Worm (Caenorhabditis elegans): ENCODE measurements around the gene Y69A2AR.50.

The Y69A2AR.50 gene

DNA sequence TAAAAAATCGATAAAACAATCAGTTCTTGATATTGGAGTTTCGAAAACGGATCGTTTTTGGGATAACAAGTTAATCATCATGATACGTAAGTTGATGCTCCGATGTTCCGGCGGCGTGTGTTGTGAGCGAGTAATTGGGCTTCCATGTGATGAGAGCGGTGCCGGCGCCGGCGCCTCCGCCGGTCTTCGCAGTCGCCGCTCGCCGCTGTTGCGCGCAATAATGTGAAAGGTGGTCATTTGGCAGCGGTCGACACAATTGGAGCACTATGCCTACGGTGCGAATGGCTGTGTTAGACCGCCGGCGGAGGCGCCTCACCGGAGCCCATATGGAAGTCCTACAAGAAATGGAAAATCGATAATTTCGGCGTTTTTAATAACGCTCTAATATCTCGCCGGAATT, 10.3 kb upstream of the Y69A2AR.50 start:
- TF ChIP-seq ceh-13 (GFP tag; optimal IDR thresholded peaks at IDR 0.05) = no peak

DNA sequence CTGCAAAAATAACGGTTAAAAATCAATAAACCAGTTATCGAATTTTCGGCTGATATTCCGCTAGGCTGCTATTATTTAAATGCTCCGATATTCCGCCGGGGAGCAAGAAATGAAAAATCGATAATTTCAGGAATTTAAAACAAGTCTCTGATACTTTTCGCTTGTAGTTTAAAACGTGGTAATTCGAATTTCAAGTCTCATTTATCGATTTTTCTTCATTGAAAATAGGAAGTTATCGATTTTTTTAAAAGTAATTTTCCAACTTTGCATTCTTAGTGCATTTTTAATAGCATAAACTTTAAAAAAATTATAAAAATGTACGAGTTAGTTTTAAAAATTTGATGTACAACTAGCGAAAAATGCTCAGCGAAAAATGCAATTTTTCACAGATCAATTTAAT, 9.9 kb upstream of the Y69A2AR.50 start:
- TF ChIP-seq tbx-37 (GFP tag; conservative IDR thresholded peaks at IDR 0.05) (no peak), ama-1 (optimal IDR thresholded peaks at IDR 0.05) (no peak), pes-1 (GFP tag; IDR thresholded peaks at IDR 0.05) (no peak), B0310.2 (tag; optimal IDR thresholded peaks at IDR 0.05) (no peak), tbx-11 (GFP tag; IDR thresholded peaks at IDR 0.05) (no peak), F13C5.2 (tag; optimal IDR thresholded peaks at IDR 0.05) (no peak), aly-1 (tag; optimal IDR thresholded peaks at IDR 0.05) (no peak), scrt-1 (GFP tag; IDR thresholded peaks at IDR 0.05) (no peak), ets-7 (tag; optimal IDR thresholded peaks at IDR 0.05) (no peak), ceh-13 (GFP tag; optimal IDR thresholded peaks at IDR 0.05) (no peak), tra-4 (tag; optimal IDR thresholded peaks at IDR 0.05) (no peak)

DNA sequence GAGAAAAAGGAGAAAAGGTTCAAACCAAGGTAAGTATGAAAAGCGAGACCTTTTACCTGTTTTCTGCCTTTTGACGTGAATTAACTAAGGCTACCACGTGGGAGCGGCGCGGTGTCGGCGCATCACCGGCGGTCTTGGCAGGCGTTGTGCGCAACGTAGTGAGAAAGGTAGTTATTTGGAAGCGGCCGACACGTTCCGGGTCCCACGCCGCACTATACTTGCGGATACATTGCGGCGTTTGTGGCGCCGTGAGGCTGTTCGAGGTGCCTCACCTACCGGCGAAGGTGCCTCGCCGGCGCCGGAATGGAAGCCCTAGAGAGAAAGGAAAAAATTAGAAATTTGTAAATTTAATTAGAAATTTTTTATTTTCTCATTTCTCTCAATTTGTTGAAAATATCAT, 9.3 kb upstream of the Y69A2AR.50 start:
- TF ChIP-seq ama-1 (optimal IDR thresholded peaks at IDR 0.05) = no peak
- no peak for TF ChIP-seq pes-1 (GFP tag; IDR thresholded peaks at IDR 0.05)
- TF ChIP-seq scrt-1 (GFP tag; IDR thresholded peaks at IDR 0.05) = no peak
- TF ChIP-seq flt-1 (GFP tag; IDR thresholded peaks at IDR 0.05) = no peak
- TF ChIP-seq B0310.2 (tag; optimal IDR thresholded peaks at IDR 0.05) = no peak
- TF ChIP-seq sea-1 (GFP tag; conservative IDR thresholded peaks at IDR 0.05) = no peak
- TF ChIP-seq tbx-37 (GFP tag; conservative IDR thresholded peaks at IDR 0.05) = no peak
- no peak for TF ChIP-seq hnd-1 (tag; optimal IDR thresholded peaks at IDR 0.05)
- TF ChIP-seq aly-1 (tag; optimal IDR thresholded peaks at IDR 0.05) = no peak
- no peak for TF ChIP-seq ceh-13 (GFP tag; optimal IDR thresholded peaks at IDR 0.05)

DNA sequence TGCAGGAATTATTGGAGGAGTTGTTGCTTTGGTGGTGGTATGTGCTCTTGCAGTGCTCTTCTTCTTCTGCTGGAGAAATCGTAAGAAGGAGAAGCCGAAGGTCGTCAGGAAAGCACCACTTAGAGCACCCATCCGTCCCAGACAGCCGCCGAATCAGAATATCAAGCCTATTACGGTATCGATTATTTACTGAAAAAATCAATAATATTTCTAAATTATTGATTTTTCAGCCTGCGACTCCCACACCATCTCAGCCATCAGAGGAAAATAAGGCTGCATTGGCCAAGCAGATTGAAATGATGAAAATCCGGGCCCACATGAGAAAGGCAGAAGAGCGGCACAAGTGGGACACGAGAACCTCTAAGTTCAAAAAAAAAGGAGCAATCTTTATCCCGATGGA, 6.0 kb upstream of the Y69A2AR.50 start:
- TF ChIP-seq sea-1 (GFP tag; conservative IDR thresholded peaks at IDR 0.05) (no peak), hmbx-1 (tag; optimal IDR thresholded peaks at IDR 0.05) (no peak)

DNA sequence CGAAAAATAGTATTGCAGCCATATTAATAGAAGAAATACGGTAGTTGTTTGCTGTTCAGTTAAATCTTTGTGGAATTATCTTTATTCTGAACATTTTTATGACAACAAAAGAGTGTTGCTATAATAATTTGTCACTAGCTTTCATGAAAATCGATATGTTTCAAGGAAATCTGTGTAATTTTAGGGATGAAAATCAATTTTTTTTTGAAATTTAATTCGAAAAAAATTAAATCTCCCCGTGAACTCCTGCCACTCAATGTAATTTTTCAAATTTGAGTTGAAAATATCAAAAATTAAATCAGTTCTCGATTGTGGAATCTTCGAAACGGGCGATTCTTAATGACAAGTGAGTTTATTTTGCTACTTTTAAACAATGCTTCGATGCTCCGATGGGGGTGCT, 813 bp upstream of the Y69A2AR.50 start, which contains the start of gene Y69A2AR.46:
Gene Y69A2AR.46 (plus strand): TSS at position 301 of the 400 bp plus-strand sequence.
- TF ChIP-seq tra-4 (tag; optimal IDR thresholded peaks at IDR 0.05) = no peak
- TF ChIP-seq scrt-1 (GFP tag; IDR thresholded peaks at IDR 0.05) = no peak
- TF ChIP-seq hmbx-1 (tag; optimal IDR thresholded peaks at IDR 0.05) = no peak
- no peak for TF ChIP-seq hmg-4 (GFP tag; optimal IDR thresholded peaks at IDR 0.05)
- no peak for TF ChIP-seq ets-7 (tag; optimal IDR thresholded peaks at IDR 0.05)
- no peak for TF ChIP-seq ceh-36 (tag; optimal IDR thresholded peaks at IDR 0.05)
- TF ChIP-seq pes-1 (GFP tag; IDR thresholded peaks at IDR 0.05) = no peak
- TF ChIP-seq tbx-37 (GFP tag; conservative IDR thresholded peaks at IDR 0.05) = no peak

DNA sequence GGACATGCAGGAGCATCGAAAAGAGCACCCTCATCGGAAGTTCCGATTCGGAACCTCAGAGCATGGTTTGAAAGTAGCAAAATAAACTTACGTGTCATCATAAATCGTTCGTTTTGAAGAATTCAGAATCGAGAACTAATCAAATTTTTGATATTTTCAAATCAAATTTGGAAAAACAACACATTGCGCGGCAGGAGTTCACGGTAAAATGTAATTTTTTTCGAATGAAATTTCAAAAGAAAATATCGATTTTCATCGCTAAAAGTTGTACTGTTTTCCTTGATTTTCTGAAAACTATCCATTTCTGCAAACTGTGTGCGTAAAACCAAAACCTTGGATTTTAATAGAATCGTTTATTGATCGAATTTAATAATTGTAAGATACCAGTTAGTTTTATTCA, 1.8 kb downstream of the Y69A2AR.50 start, which contains the start of gene Y69A2AR.24:
Gene Y69A2AR.24 (minus strand): TSS at position 101 of the 400 bp plus-strand sequence.
- no peak for TF ChIP-seq ets-7 (tag; optimal IDR thresholded peaks at IDR 0.05)
- TF ChIP-seq flt-1 (GFP tag; IDR thresholded peaks at IDR 0.05) = no peak
- no peak for TF ChIP-seq B0310.2 (tag; optimal IDR thresholded peaks at IDR 0.05)
- TF ChIP-seq F13C5.2 (tag; optimal IDR thresholded peaks at IDR 0.05) = no peak
- TF ChIP-seq ceh-36 (tag; optimal IDR thresholded peaks at IDR 0.05) = no peak

DNA sequence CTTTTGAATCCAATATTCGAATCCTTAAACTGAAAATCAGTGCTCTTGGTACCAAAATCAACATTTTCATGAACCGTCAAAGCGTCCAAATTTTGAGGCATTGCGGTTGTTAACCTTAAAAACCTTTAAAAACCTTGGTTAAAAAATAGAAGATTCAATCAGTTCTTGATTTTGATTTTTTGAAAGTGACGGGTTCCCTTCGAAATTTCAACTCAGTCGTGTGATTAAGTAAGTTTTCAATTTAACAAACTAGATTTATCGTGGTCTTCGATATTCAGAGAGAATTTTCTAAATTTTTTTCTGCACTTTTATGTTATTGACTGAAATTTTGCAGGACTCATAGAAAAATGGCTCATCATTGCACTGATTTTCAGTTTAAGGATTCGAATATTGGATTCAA, 6.1 kb downstream of the Y69A2AR.50 start, which contains the start of the genes Y69A2AR.25 and Y69A2AR.12:
Gene Y69A2AR.25 (minus strand): TSS at position 101 of the 400 bp plus-strand sequence.
Gene Y69A2AR.12 (plus strand): TSS at position 348 of the 400 bp plus-strand sequence.
- TF ChIP-seq aly-1 (tag; optimal IDR thresholded peaks at IDR 0.05) (no peak), scrt-1 (GFP tag; IDR thresholded peaks at IDR 0.05) (no peak), ceh-13 (GFP tag; optimal IDR thresholded peaks at IDR 0.05) (no peak), ama-1 (optimal IDR thresholded peaks at IDR 0.05) (no peak), pes-1 (GFP tag; IDR thresholded peaks at IDR 0.05) (no peak), B0310.2 (tag; optimal IDR thresholded peaks at IDR 0.05) (no peak)

DNA sequence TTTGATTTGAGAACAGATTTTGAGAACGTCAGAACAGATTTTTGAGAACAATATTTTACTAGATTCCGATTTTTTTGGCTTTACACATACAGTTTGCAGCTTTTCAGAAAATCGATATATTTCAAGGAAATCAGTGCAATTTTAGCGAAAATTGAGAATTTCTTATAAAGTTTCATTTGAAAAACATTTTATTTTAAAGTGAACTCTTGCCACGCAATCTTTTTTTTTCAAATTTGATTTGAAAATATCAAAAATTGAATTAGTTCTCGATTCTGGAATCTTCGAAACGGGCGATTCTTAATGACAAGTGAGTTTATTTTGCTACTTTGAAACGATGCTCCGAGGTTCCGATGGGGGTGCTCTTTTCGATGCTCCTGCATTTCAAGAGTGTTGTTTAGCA, 9.9 kb downstream of the Y69A2AR.50 start, which contains the start of gene Y69A2AR.51:
Gene Y69A2AR.51 (plus strand): TSS at position 301 of the 400 bp plus-strand sequence.
- TF ChIP-seq ceh-13 (GFP tag; optimal IDR thresholded peaks at IDR 0.05) (no peak), ama-1 (optimal IDR thresholded peaks at IDR 0.05) (no peak), ceh-36 (tag; optimal IDR thresholded peaks at IDR 0.05) (no peak), tbx-37 (GFP tag; conservative IDR thresholded peaks at IDR 0.05) (no peak), sea-1 (GFP tag; conservative IDR thresholded peaks at IDR 0.05) (no peak), tbx-11 (GFP tag; IDR thresholded peaks at IDR 0.05) (no peak), hmg-4 (GFP tag; optimal IDR thresholded peaks at IDR 0.05) (no peak), scrt-1 (GFP tag; IDR thresholded peaks at IDR 0.05) (no peak), hnd-1 (tag; optimal IDR thresholded peaks at IDR 0.05) (no peak), B0310.2 (tag; optimal IDR thresholded peaks at IDR 0.05) (no peak), pes-1 (GFP tag; IDR thresholded peaks at IDR 0.05) (no peak), F13C5.2 (tag; optimal IDR thresholded peaks at IDR 0.05) (no peak), hmbx-1 (tag; optimal IDR thresholded peaks at IDR 0.05) (no peak), tra-4 (tag; optimal IDR thresholded peaks at IDR 0.05) (no peak), flt-1 (GFP tag; IDR thresholded peaks at IDR 0.05) (no peak), ets-7 (tag; optimal IDR thresholded peaks at IDR 0.05) (no peak), aly-1 (tag; optimal IDR thresholded peaks at IDR 0.05) (no peak)

DNA sequence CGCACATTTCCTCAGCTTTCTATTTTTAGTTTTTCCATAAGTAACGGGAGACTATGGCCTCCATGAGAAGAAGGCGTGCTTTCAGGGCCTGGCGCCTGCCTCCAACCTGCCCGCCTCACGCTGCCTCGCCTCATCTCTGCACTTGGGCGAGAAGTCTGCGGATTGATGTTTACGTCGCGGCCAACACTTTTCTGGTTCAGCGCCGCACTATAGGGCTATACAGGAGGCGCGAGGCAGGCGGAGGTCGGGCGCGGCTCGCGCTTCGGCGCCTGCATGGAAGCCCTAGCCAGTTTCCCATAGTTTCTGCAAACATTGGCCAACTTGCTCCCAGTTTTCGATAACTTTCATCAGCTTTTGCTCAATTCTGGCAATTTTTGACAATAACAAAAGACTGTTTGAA, 11.0 kb downstream of the Y69A2AR.50 start:
- TF ChIP-seq ceh-13 (GFP tag; optimal IDR thresholded peaks at IDR 0.05) (no peak), tbx-37 (GFP tag; conservative IDR thresholded peaks at IDR 0.05) (no peak), B0310.2 (tag; optimal IDR thresholded peaks at IDR 0.05) (no peak), tra-4 (tag; optimal IDR thresholded peaks at IDR 0.05) (no peak)

All from whole organism, early embryonic.